Worm (Caenorhabditis elegans) whole organism, young adult: ENCODE data around the gene droe-4.

Source experiments
- B0019.2 ChIP-seq: fragments of 200-800 bp; sonication (Bioruptor generic); conservative IDR thresholded peaks from 2 replicates; pipeline ENCODE4 v1.3.6; 2022; ENCODE audit warnings: missing genetic modification reagents, missing genetic modification characterization, missing compliant biosample characterization
- C17E4.6 ChIP-seq: fragments of 200-800 bp; sonication (Bioruptor generic); IDR thresholded peaks from 2 replicates; pipeline ENCODE4 v1.3.6; 2022; ENCODE audit warnings: missing genetic modification reagents, missing genetic modification characterization, missing compliant biosample characterization
- F10E7.11 ChIP-seq: sonication (generic microtip); optimal IDR thresholded peaks from 2 replicates; lab custom pipeline; 2017; ENCODE audit warnings: mild to moderate bottlenecking, missing genetic modification characterization, moderate library complexity, missing compliant biosample characterization
- F22D6.2 ChIP-seq: sonication (generic microtip); optimal IDR thresholded peaks from 2 replicates; lab custom pipeline; 2016; ENCODE audit warnings: mild to moderate bottlenecking, missing genetic modification characterization, missing compliant biosample characterization
- F23B12.7 ChIP-seq: sonication (generic microtip); optimal IDR thresholded peaks from 2 replicates; lab custom pipeline; 2017; ENCODE audit warnings: missing genetic modification characterization, mild to moderate bottlenecking, missing compliant biosample characterization, antibody characterized with exemption, moderate library complexity; ENCODE audit not compliant: insufficient read depth
- F37B4.10 ChIP-seq: fragments of 200-800 bp; sonication (Bioruptor generic); IDR thresholded peaks from 2 replicates; pipeline ENCODE4 v1.3.6; 2022; ENCODE audit warnings: missing genetic modification characterization, missing compliant biosample characterization
- F49E8.2 ChIP-seq: sonication (generic microtip); optimal IDR thresholded peaks from 3 replicates; lab custom pipeline; 2017; ENCODE audit warnings: missing genetic modification characterization, mild to moderate bottlenecking, missing compliant biosample characterization, antibody characterized with exemption, moderate library complexity; ENCODE audit not compliant: insufficient read depth
- T07F8.4 ChIP-seq: sonication (generic microtip); optimal IDR thresholded peaks from 2 replicates; lab custom pipeline; 2016; ENCODE audit warnings: mild to moderate bottlenecking, missing genetic modification characterization, moderate library complexity, missing compliant biosample characterization
- T26A5.8 ChIP-seq: sonication (generic microtip); optimal IDR thresholded peaks from 2 replicates; lab custom pipeline; 2016; ENCODE audit warnings: missing genetic modification characterization, missing compliant biosample characterization
- Y53F4B.3 ChIP-seq: fragments of 200-800 bp; sonication (Bioruptor generic); IDR thresholded peaks from 2 replicates; pipeline ENCODE4 v1.3.6; 2022; ENCODE audit warnings: missing genetic modification reagents, missing genetic modification characterization, missing compliant biosample characterization
- Y79H2A.3 ChIP-seq: fragments of 200-800 bp; sonication (Bioruptor generic); conservative IDR thresholded peaks from 2 replicates; pipeline ENCODE4 v1.3.6; 2022; ENCODE audit warnings: missing genetic modification reagents, missing genetic modification characterization, missing compliant biosample characterization
- ama-1 ChIP-seq, 3 experiments: fragments of 150-350 bp in 1 of 3; sonication (generic microtip) in 2 of 3; optimal IDR thresholded peaks; 2 replicates each; lab custom pipeline; 2014 to 2018; ENCODE audit warnings: missing biosample characterization in 2 of 3, missing genetic modification characterization in 2 of 3, missing genetic modification reagents in 2 of 3
- aptf-2 ChIP-seq: fragments of 200-800 bp; sonication (Bioruptor generic); conservative IDR thresholded peaks from 2 replicates; pipeline ENCODE4 v1.3.6; 2022; ENCODE audit warnings: missing genetic modification reagents, missing genetic modification characterization, missing compliant biosample characterization
- aptf-3 ChIP-seq: fragments of 200-800 bp; sonication (Bioruptor generic); IDR thresholded peaks from 2 replicates; pipeline ENCODE4 v1.3.6; 2022; ENCODE audit warnings: missing genetic modification characterization, missing compliant biosample characterization
- attf-3 ChIP-seq: fragments of 200-800 bp; sonication (Bioruptor generic); conservative IDR thresholded peaks from 2 replicates; pipeline ENCODE4 v1.3.6; 2022; ENCODE audit warnings: missing genetic modification reagents, missing genetic modification characterization, missing compliant biosample characterization
- attf-5 ChIP-seq: fragments of 200-800 bp; sonication (Bioruptor generic); optimal IDR thresholded peaks from 2 replicates; lab custom pipeline; 2018; ENCODE audit warnings: mild to moderate bottlenecking, missing genetic modification characterization, missing compliant biosample characterization
- attf-6 ChIP-seq: fragments of 200-800 bp; sonication (Bioruptor generic); IDR thresholded peaks from 2 replicates; pipeline ENCODE4 v1.3.6; 2022; ENCODE audit warnings: missing genetic modification reagents, missing genetic modification characterization, missing compliant biosample characterization
- cebp-1 ChIP-seq, 2 experiments: fragments of 200-800 bp in 1 of 2; sonication (Bioruptor generic) in 1 of 2; sonication (generic microtip) in 1 of 2; IDR thresholded peaks in 1 of 2; optimal IDR thresholded peaks in 1 of 2; 2 replicates each; pipeline versions ENCODE4 v1.3.6 to Lab custom; 2017 to 2022; ENCODE audit warnings: missing compliant biosample characterization in 2 of 2, missing genetic modification characterization in 2 of 2, mild to moderate bottlenecking in 1 of 2, missing genetic modification reagents in 1 of 2, moderate library complexity in 1 of 2
- ceh-27 ChIP-seq: fragments of 200-800 bp; sonication (Bioruptor generic); optimal IDR thresholded peaks from 2 replicates; lab custom pipeline; 2018; ENCODE audit warnings: mild to moderate bottlenecking, missing genetic modification characterization, moderate library complexity, missing compliant biosample characterization
- dpff-1 ChIP-seq: sonication (generic microtip); optimal IDR thresholded peaks from 2 replicates; lab custom pipeline; 2017; ENCODE audit warnings: mild to moderate bottlenecking, missing genetic modification characterization, missing compliant biosample characterization
- egl-18 ChIP-seq: fragments of 200-800 bp; sonication (Bioruptor generic); IDR thresholded peaks from 2 replicates; pipeline ENCODE4 v1.3.6; 2022; ENCODE audit warnings: missing genetic modification reagents, missing genetic modification characterization, missing compliant biosample characterization
- egl-44 ChIP-seq: fragments of 200-800 bp; sonication (Bioruptor generic); IDR thresholded peaks from 2 replicates; pipeline ENCODE4 v1.3.6; 2022; ENCODE audit warnings: missing genetic modification reagents, missing genetic modification characterization, missing compliant biosample characterization
- egrh-3 ChIP-seq: fragments of 200-800 bp; sonication (Bioruptor generic); IDR thresholded peaks from 2 replicates; pipeline ENCODE4 v1.3.6; 2022; ENCODE audit warnings: missing genetic modification reagents, missing genetic modification characterization, missing compliant biosample characterization
- ekl-4 ChIP-seq: fragments of 200-800 bp; sonication (Bioruptor generic); IDR thresholded peaks from 2 replicates; pipeline ENCODE4 v1.3.6; 2022; ENCODE audit warnings: missing genetic modification reagents, missing genetic modification characterization, missing compliant biosample characterization
- fkh-3 ChIP-seq: sonication (generic microtip); optimal IDR thresholded peaks from 2 replicates; lab custom pipeline; 2016; ENCODE audit warnings: mild to moderate bottlenecking, missing genetic modification characterization, missing compliant biosample characterization
- hmg-20 ChIP-seq: fragments of 200-800 bp; sonication (Bioruptor generic); IDR thresholded peaks from 2 replicates; pipeline ENCODE4 v1.3.6; 2022; ENCODE audit warnings: missing genetic modification reagents, missing genetic modification characterization, missing compliant biosample characterization
- lin-35 ChIP-seq, 3 experiments: fragments of 150-350 bp in 2 of 3; sonication (generic microtip) in 1 of 3; optimal IDR thresholded peaks; 2 replicates each; lab custom pipeline; 2014 to 2018; ENCODE audit warnings: missing biosample characterization in 3 of 3, missing genetic modification characterization in 3 of 3, missing genetic modification reagents in 3 of 3
- lin-40 ChIP-seq: sonication (generic microtip); optimal IDR thresholded peaks from 2 replicates; lab custom pipeline; 2016; ENCODE audit warnings: missing genetic modification characterization, mild to moderate bottlenecking, missing compliant biosample characterization, missing genotype, missing genetic modification reagents
- lir-1 ChIP-seq: fragments of 200-800 bp; sonication (Bioruptor generic); conservative IDR thresholded peaks from 2 replicates; pipeline ENCODE4 v1.3.6; 2022; ENCODE audit warnings: missing genetic modification reagents, missing genetic modification characterization, missing compliant biosample characterization
- lsl-1 ChIP-seq: fragments of 200-800 bp; sonication (Bioruptor generic); optimal IDR thresholded peaks from 2 replicates; lab custom pipeline; 2018; ENCODE audit warnings: mild to moderate bottlenecking, missing genetic modification characterization, moderate library complexity, missing compliant biosample characterization
- nhr-179 ChIP-seq: sonication (generic microtip); optimal IDR thresholded peaks from 2 replicates; lab custom pipeline; 2016; ENCODE audit warnings: mild to moderate bottlenecking, missing genetic modification characterization, missing compliant biosample characterization
- nhr-90 ChIP-seq: sonication (generic microtip); optimal IDR thresholded peaks from 2 replicates; lab custom pipeline; 2016; ENCODE audit warnings: missing genotype, mild to moderate bottlenecking, missing genetic modification characterization, missing compliant biosample characterization
- sdz-38 ChIP-seq: sonication (generic microtip); optimal IDR thresholded peaks from 2 replicates; lab custom pipeline; 2016; ENCODE audit warnings: missing genotype, missing genetic modification characterization, missing compliant biosample characterization
- sea-2 ChIP-seq: fragments of 200-800 bp; sonication (Bioruptor generic); IDR thresholded peaks from 2 replicates; pipeline ENCODE4 v1.3.6; 2022; ENCODE audit warnings: missing genetic modification characterization, missing compliant biosample characterization
- snpc-1.1 ChIP-seq: sonication (generic microtip); optimal IDR thresholded peaks from 2 replicates; lab custom pipeline; 2017; ENCODE audit warnings: missing genetic modification characterization, mild to moderate bottlenecking, missing compliant biosample characterization, antibody characterized with exemption, moderate library complexity, missing genotype, missing genetic modification reagents; ENCODE audit not compliant: insufficient read depth
- snpc-3.4 ChIP-seq: sonication (generic microtip); optimal IDR thresholded peaks from 2 replicates; lab custom pipeline; 2017; ENCODE audit warnings: missing genetic modification characterization, mild to moderate bottlenecking, missing compliant biosample characterization, antibody characterized with exemption, moderate library complexity, missing genotype, missing genetic modification reagents
- snpc-4 ChIP-seq, 5 experiments: fragments of 150-350 bp in 1 of 5; sonication (generic microtip) in 4 of 5; optimal IDR thresholded peaks; 2 replicates each; lab custom pipeline; 2014 to 2018; ENCODE audit warnings: missing genetic modification characterization in 5 of 5, missing biosample characterization in 3 of 5, antibody characterized with exemption in 2 of 5, mild to moderate bottlenecking in 2 of 5, missing compliant biosample characterization in 2 of 5, missing genotype in 2 of 5, moderate library complexity in 2 of 5, missing genetic modification reagents in 1 of 5
- sptf-2 ChIP-seq: fragments of 200-800 bp; sonication (Bioruptor generic); optimal IDR thresholded peaks from 2 replicates; lab custom pipeline; 2018; ENCODE audit warnings: mild to moderate bottlenecking, missing genetic modification characterization, missing compliant biosample characterization
- unc-130 ChIP-seq: sonication (generic microtip); optimal IDR thresholded peaks from 2 replicates; lab custom pipeline; 2016; ENCODE audit warnings: missing genetic modification reagents, missing genetic modification characterization, missing compliant biosample characterization
- ztf-3 ChIP-seq: fragments of 200-800 bp; sonication (Bioruptor generic); optimal IDR thresholded peaks from 2 replicates; lab custom pipeline; 2018; ENCODE audit warnings: mild to moderate bottlenecking, missing genetic modification characterization, missing compliant biosample characterization

droe-4 gene

DNA sequence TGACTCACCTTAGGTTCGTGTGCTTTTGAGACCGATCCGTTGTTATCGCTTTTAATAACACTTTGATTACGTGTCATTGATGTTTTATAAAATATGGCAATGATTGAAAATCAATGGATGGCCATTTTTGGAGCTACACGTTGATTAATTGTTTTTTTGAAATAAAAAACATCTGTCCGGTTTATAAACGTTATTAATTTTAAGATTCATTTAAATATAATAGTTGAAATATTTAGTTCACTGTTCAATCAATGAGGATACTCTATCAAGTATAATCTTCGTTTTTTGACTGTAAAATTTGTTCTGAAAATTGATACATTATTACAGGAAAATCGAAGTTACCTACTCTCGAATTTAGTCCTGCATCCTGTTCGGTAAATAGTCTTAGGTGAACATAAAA lies 34.2 kb upstream of the droe-4 start, which contains the start of gene R10D12.10:
Gene R10D12.10, minus strand, starts transcription at position 101 of the 400 bp plus-strand sequence.
- TF ChIP-seq egl-44 (GFP tag; lab: Robert Waterston, UW) (no peak), fkh-3 (tag; lab: Kevin White, UChicago) (no peak), nhr-90 (tag; lab: Kevin White, UChicago) (no peak), attf-6 (GFP tag; lab: Robert Waterston, UW) (no peak), unc-130 (GFP tag; lab: Kevin White, UChicago) (no peak), Y53F4B.3 (no peak)

DNA sequence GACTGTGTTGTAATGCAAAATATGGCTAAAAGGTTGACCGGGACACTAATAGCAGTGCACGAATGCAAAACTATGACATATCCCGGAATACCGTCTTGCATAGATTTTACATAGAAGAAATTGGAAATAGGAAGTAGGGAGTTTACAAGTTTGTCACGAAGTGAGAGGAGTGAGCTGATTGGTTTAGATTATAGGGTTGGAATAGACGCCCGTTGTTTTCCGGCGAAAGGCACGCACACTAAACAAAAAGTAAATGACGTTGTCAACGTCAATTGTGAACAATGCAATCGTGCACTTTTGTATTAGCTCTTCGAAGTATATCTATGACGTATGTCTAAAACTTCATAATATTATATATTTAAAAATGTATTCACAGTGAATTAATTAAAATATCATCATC lies 31.5 kb upstream of the droe-4 start, which contains the start of gene srh-24:
Gene srh-24, minus strand, starts transcription at position 101 of the 400 bp plus-strand sequence.
- TF ChIP-seq egl-18 (GFP tag; lab: Robert Waterston, UW) (no peak), T07F8.4 (tag; lab: Kevin White, UChicago) (no peak), ama-1 (optimal IDR thresholded peaks at IDR 0.05; lab: Kevin White, UChicago) (no peak), ama-1 (GFP tag; optimal IDR thresholded peaks at IDR 0.05; lab: Kevin White, UChicago) (no peak), Y79H2A.3 (GFP tag; lab: Robert Waterston, UW) (no peak), egl-44 (GFP tag; lab: Robert Waterston, UW) (0 out of 2 replicates have a peak, but pooled peaks have one; percentile 14), F49E8.2 (tag; lab: Kevin White, UChicago) (no peak)

DNA sequence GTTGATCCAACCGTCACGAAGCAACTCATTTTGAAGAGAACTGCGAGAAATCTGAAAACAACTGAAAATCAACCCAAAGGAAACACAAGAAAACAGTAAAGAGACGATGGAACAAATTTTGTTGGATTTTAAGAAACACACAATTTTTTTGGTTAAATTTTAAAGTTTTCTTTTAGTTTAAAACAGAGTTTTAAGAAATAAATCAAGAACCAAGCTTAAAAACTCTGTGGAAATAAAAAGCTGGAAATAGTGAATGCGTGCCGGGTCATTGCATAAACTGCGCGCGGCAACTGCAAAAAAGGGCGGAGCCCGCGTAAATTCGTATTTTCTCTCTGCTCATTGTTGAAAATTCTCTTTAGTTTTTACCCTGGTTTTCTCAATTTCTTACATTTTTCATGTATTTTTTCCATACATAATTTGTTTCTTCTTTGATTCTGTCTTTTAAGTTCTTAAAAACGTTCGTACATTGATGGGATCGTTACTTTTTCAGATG lies 30.5 kb upstream of the droe-4 start, which contains the start of the genes algn-13 and R10D12.13:
Gene algn-13, minus strand, starts transcription at position 51 of the 493 bp plus-strand sequence.
Gene R10D12.13, plus strand, starts transcription at position 491 of the 493 bp plus-strand sequence.
- TF ChIP-seq nhr-179 (tag; lab: Kevin White, UChicago): no peak
- TF ChIP-seq hmg-20 (GFP tag; lab: Robert Waterston, UW): 0 out of 2 replicates have a peak, but pooled peaks have one; percentile 7
- TF ChIP-seq ama-1 (optimal IDR thresholded peaks at IDR 0.05; lab: Kevin White, UChicago): no peak
- TF ChIP-seq ama-1 (GFP tag; optimal IDR thresholded peaks at IDR 0.05; lab: Kevin White, UChicago): peak in 1 of 2 experiments; percentile 28
- peak; percentile 31 for TF ChIP-seq F23B12.7 (tag; lab: Kevin White, UChicago)
- TF ChIP-seq B0019.2 (GFP tag; lab: Robert Waterston, UW): no peak
- no peak for TF ChIP-seq Y53F4B.3
- no peak for TF ChIP-seq sea-2 (GFP tag; lab: Robert Waterston, UW)
- TF ChIP-seq aptf-3 (GFP tag; lab: Robert Waterston, UW): no peak
- TF ChIP-seq lin-35 (GFP tag; optimal IDR thresholded peaks at IDR 0.05; lab: Kevin White, UChicago): peak in 2 of 3 experiments; percentile 16 to 68
- peak; percentile 82 for TF ChIP-seq snpc-1.1 (tag; lab: Kevin White, UChicago)
- no peak for TF ChIP-seq egrh-3 (GFP tag; lab: Robert Waterston, UW)
- TF ChIP-seq F22D6.2 (tag; lab: Kevin White, UChicago): no peak
- no peak for TF ChIP-seq aptf-2 (GFP tag; lab: Robert Waterston, UW)
- no peak for TF ChIP-seq nhr-90 (tag; lab: Kevin White, UChicago)
- peak; percentile 16 for TF ChIP-seq ceh-27
- TF ChIP-seq F10E7.11 (tag; lab: Kevin White, UChicago): no peak
- TF ChIP-seq dpff-1: no peak
- 0 out of 2 replicates have a peak, but pooled peaks have one; percentile 22 for TF ChIP-seq lir-1 (GFP tag; lab: Robert Waterston, UW)
- peak; percentile 65 for TF ChIP-seq snpc-4 (GFP tag; optimal IDR thresholded peaks at IDR 0.05; lab: Kevin White, UChicago)
- TF ChIP-seq snpc-4 (tag; optimal IDR thresholded peaks at IDR 0.05; lab: Kevin White, UChicago): peak in 3 of 4 experiments; percentile 54 to 84 (median 57)
- no peak for TF ChIP-seq egl-18 (GFP tag; lab: Robert Waterston, UW)
- TF ChIP-seq lin-40 (tag; lab: Kevin White, UChicago): no peak
- TF ChIP-seq F37B4.10: no peak
- peak; percentile 52 for TF ChIP-seq lsl-1
- TF ChIP-seq T26A5.8 (tag; lab: Kevin White, UChicago): no peak
- peak; percentile 17; the same call in 1 of the 2 replicates for TF ChIP-seq ekl-4 (GFP tag; lab: Robert Waterston, UW)
- TF ChIP-seq sdz-38 (tag; lab: Kevin White, UChicago): no peak
- no peak for TF ChIP-seq sptf-2 (GFP tag; lab: Kevin White, UChicago)
- TF ChIP-seq ztf-3 (GFP tag; lab: Kevin White, UChicago): no peak
- TF ChIP-seq egl-44 (GFP tag; lab: Robert Waterston, UW): no peak
- peak; percentile 54 for TF ChIP-seq attf-5 (GFP tag; lab: Kevin White, UChicago)
- peak; percentile 92 for TF ChIP-seq snpc-3.4 (tag; lab: Kevin White, UChicago)
- TF ChIP-seq attf-3 (GFP tag; lab: Robert Waterston, UW): 0 out of 2 replicates have a peak, but pooled peaks have one; percentile 21
- TF ChIP-seq cebp-1 (GFP tag; IDR thresholded peaks at IDR 0.05; lab: Robert Waterston, UW): no peak
- TF ChIP-seq cebp-1 (tag; optimal IDR thresholded peaks at IDR 0.05; lab: Kevin White, UChicago): peak; percentile 65
- no peak for TF ChIP-seq C17E4.6 (GFP tag; lab: Robert Waterston, UW)
- TF ChIP-seq Y79H2A.3 (GFP tag; lab: Robert Waterston, UW): no peak
